Fruit fly (Drosophila melanogaster): ENCODE measurements around the gene CG7218.
A peak's percentile ranks its signal among the peaks of the same experiment; 100 is the strongest.

CG7218 gene

dm6 chr3R:18164052-18164722 lies at the start of gene CG7218, which contains the start of gene Cbp20:
Gene CG7218 (minus strand): TSS chr3R:18164397.
Gene Cbp20 (plus strand): TSS chr3R:18164661.
- peak; percentile 27 for TF ChIP-seq Sry-β (GFP tag; optimal IDR thresholded peaks at IDR 0.05)
- peak; percentile 60; the same call in 1 of the 2 replicates for TF ChIP-seq CG11085 (GFP tag; IDR thresholded peaks at IDR 0.05)
- TF ChIP-seq Myb (GFP tag; optimal IDR thresholded peaks at IDR 0.05) = peak; percentile 45
- peak; percentile 32 for TF ChIP-seq D19A (tag; optimal IDR thresholded peaks at IDR 0.05)
- peak; percentile 61 for TF ChIP-seq D19B (GFP tag; optimal IDR thresholded peaks at IDR 0.05)
- no peak for TF ChIP-seq CG7745 (tag; optimal IDR thresholded peaks at IDR 0.05)
- TF ChIP-seq HLH54F (GFP tag; optimal IDR thresholded peaks at IDR 0.05) = peak; percentile 57
- TF ChIP-seq Xrp1 (GFP tag; IDR thresholded peaks at IDR 0.05) = peak; percentile 76
- TF ChIP-seq CG17802 (tag; optimal IDR thresholded peaks at IDR 0.05) = no peak
- TF ChIP-seq CG8944 (GFP tag; optimal IDR thresholded peaks at IDR 0.05) = peak; percentile 50
- TF ChIP-seq ttk (GFP tag; IDR thresholded peaks at IDR 0.05) = peak; percentile 59; the same call in 1 of the 2 replicates
- peak; percentile 8 for TF ChIP-seq Atf-2 (GFP tag; optimal IDR thresholded peaks at IDR 0.05)
- TF ChIP-seq sens-2 (GFP tag; IDR thresholded peaks at IDR 0.05) = peak; percentile 48; the same call in 1 of the 2 replicates
- TF ChIP-seq B-H1 (GFP tag; IDR thresholded peaks at IDR 0.05) = peak; percentile 66
- peak; percentile 79 for TF ChIP-seq Bgb (GFP tag; IDR thresholded peaks at IDR 0.05; ENCODE audit: partially characterized antibody)
- TF ChIP-seq chif (GFP tag; optimal IDR thresholded peaks at IDR 0.05) = peak; percentile 39 to 50
- no peak for TF ChIP-seq CG33213 (GFP tag; optimal IDR thresholded peaks at IDR 0.05)
- no peak for TF ChIP-seq CG15479 (GFP tag; optimal IDR thresholded peaks at IDR 0.05)
- peak; percentile 60 for TF ChIP-seq Ets97D (GFP tag; optimal IDR thresholded peaks at IDR 0.05)
- peak; percentile 74 for TF ChIP-seq bbx (GFP tag; IDR thresholded peaks at IDR 0.05; ENCODE audit: partially characterized antibody)
- TF ChIP-seq CG10543 (GFP tag; optimal IDR thresholded peaks at IDR 0.05) = peak; percentile 52
- TF ChIP-seq peb (GFP tag; IDR thresholded peaks at IDR 0.05) = peak; percentile 25; the same call in 1 of the 2 replicates
- TF ChIP-seq chm (GFP tag; IDR thresholded peaks at IDR 0.05) = peak; percentile 58; the same call in 1 of the 2 replicates
- TF ChIP-seq jumu (GFP tag; optimal IDR thresholded peaks at IDR 0.05) = peak; percentile 36
- no peak for TF ChIP-seq CG11398 (GFP tag; optimal IDR thresholded peaks at IDR 0.05)
- TF ChIP-seq E2f1 (GFP tag; IDR thresholded peaks at IDR 0.05) = peak; percentile 76
- TF ChIP-seq CG12942 (GFP tag; optimal IDR thresholded peaks at IDR 0.05) = peak; percentile 57
- peak; percentile 60 for TF ChIP-seq CG18262 (tag; optimal IDR thresholded peaks at IDR 0.05)
- TF ChIP-seq br (optimal IDR thresholded peaks at IDR 0.05) = no peak
- peak; percentile 56 for TF ChIP-seq Sox102F (GFP tag; optimal IDR thresholded peaks at IDR 0.05)
- TF ChIP-seq CG18476 (GFP tag; optimal IDR thresholded peaks at IDR 0.05) = peak; percentile 61
- peak; percentile 85 for TF ChIP-seq CG12391 (tag; optimal IDR thresholded peaks at IDR 0.05)
- peak; percentile 33 for TF ChIP-seq emc (GFP tag; optimal IDR thresholded peaks at IDR 0.05)
- TF ChIP-seq CG15514 (GFP tag; optimal IDR thresholded peaks at IDR 0.05) = peak; percentile 81
- peak; percentile 31 for TF ChIP-seq HmgD (GFP tag; optimal IDR thresholded peaks at IDR 0.05)
- no peak for TF ChIP-seq her (GFP tag; optimal IDR thresholded peaks at IDR 0.05)
- TF ChIP-seq Oli (tag; optimal IDR thresholded peaks at IDR 0.05) = peak; percentile 47
- TF ChIP-seq Xbp1 (GFP tag; optimal IDR thresholded peaks at IDR 0.05) = peak; percentile 84
- TF ChIP-seq HmgZ (tag; optimal IDR thresholded peaks at IDR 0.05) = peak; percentile 65
- no peak for TF ChIP-seq prd (optimal IDR thresholded peaks at IDR 0.05)
- peak; percentile 75 for TF ChIP-seq prd (GFP tag; IDR thresholded peaks at IDR 0.05)
- TF ChIP-seq pan (optimal IDR thresholded peaks at IDR 0.05) = no peak
- peak in 1 of 2 experiments; percentile 82 for TF ChIP-seq pan (GFP tag; optimal IDR thresholded peaks at IDR 0.05 in 1 of 2, IDR thresholded peaks at IDR 0.05 in 1 of 2)
- TF ChIP-seq sr (GFP tag; IDR thresholded peaks at IDR 0.05) = no peak
- TF ChIP-seq dm (GFP tag; optimal IDR thresholded peaks at IDR 0.05) = peak; percentile 45
- no peak for TF ChIP-seq CG43689 (GFP tag; IDR thresholded peaks at IDR 0.05)
- TF ChIP-seq CG18011 (GFP tag; optimal IDR thresholded peaks at IDR 0.05) = peak; percentile 41
- peak; percentile 54 for TF ChIP-seq CG10209 (GFP tag; optimal IDR thresholded peaks at IDR 0.05)
- peak; percentile 43 for TF ChIP-seq CG8388 (GFP tag; optimal IDR thresholded peaks at IDR 0.05)
- TF ChIP-seq cas (GFP tag; IDR thresholded peaks at IDR 0.05) = peak; percentile 41; the same call in 1 of the 2 replicates

All from whole organism, embryonic.